Worm (Caenorhabditis elegans) whole organism, L3 larva: Measurements from ENCODE around the gene popl-5.

Source experiments
- aly-2 ChIP-seq: fragments of 150-350 bp; optimal IDR thresholded peaks from 2 replicates; lab custom pipeline; 2014; ENCODE audit warnings: missing biosample characterization, missing genetic modification characterization
- ama-1 ChIP-seq: fragments of 150-350 bp; optimal IDR thresholded peaks from 2 replicates; lab custom pipeline; 2018
- ceh-82 ChIP-seq: fragments of 150-350 bp; optimal IDR thresholded peaks from 2 replicates; lab custom pipeline; 2014; ENCODE audit warnings: missing biosample characterization, missing genetic modification characterization
- egl-27 ChIP-seq: sonication (generic microtip); optimal IDR thresholded peaks from 4 replicates; lab custom pipeline; 2017; ENCODE audit warnings: missing biosample characterization, missing genetic modification reagents, missing genetic modification characterization
- egl-5 ChIP-seq: fragments of 150-350 bp; optimal IDR thresholded peaks from 2 replicates; lab custom pipeline; 2017; ENCODE audit warnings: missing biosample characterization, missing genetic modification reagents, missing genetic modification characterization, inconsistent platforms
- elt-1 ChIP-seq: fragments of 150-350 bp; optimal IDR thresholded peaks from 2 replicates; lab custom pipeline; 2014; ENCODE audit warnings: missing biosample characterization, missing genetic modification characterization
- elt-3 ChIP-seq, 3 experiments: fragments of 150-350 bp in 1 of 3; sonication (generic microtip) in 2 of 3; optimal IDR thresholded peaks; 2 replicates in 2 of 3; 4 replicates in 1 of 3; lab custom pipeline; 2014 to 2017; ENCODE audit warnings: missing biosample characterization in 3 of 3, missing genetic modification characterization in 3 of 3
- lin-39 ChIP-seq: fragments of 150-350 bp; optimal IDR thresholded peaks from 2 replicates; lab custom pipeline; 2018; ENCODE audit warnings: missing biosample characterization, missing genetic modification reagents, missing genetic modification characterization
- nhr-11 ChIP-seq: fragments of 150-350 bp; optimal IDR thresholded peaks from 2 replicates; lab custom pipeline; 2014; ENCODE audit warnings: missing biosample characterization, missing genetic modification characterization
- nhr-237 ChIP-seq: fragments of 150-350 bp; optimal IDR thresholded peaks from 2 replicates; lab custom pipeline; 2014; ENCODE audit warnings: missing biosample characterization, missing genetic modification characterization
- zag-1 ChIP-seq: fragments of 150-350 bp; optimal IDR thresholded peaks from 2 replicates; lab custom pipeline; 2014; ENCODE audit warnings: missing biosample characterization, missing genetic modification characterization

DNA sequence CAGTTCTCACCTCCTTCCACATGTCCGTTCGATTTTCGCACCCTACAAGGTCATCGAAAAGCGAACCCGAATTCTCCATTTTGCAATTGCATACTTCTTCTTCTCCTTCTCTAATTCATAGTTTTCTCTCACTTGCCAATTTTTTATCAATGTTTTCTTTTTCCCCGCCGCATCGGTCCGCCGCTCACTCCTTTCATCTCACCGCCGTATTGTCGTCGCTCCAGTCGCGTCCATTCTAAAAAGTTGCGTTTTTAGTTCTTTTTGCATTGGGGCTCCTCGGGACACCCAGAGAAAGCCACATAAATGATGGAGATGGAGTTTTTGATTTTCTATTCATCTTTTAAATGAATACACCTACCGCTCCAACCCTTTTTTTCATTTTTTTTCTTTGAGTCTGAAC is 35.8 kb downstream of the popl-5 start:
- TF ChIP-seq zag-1 (tag; lab: Kevin White, UChicago) (no peak), nhr-237 (tag; lab: Kevin White, UChicago) (no peak), elt-1 (no peak), nhr-11 (tag; lab: Kevin White, UChicago) (no peak), egl-5 (tag; lab: Kevin White, UChicago) (no peak), ceh-82 (tag; lab: Kevin White, UChicago) (no peak), lin-39 (tag; lab: Kevin White, UChicago) (no peak), ama-1 (no peak), aly-2 (no peak), egl-27 (tag; lab: Kevin White, UChicago) (no peak), elt-3 (tag; optimal IDR thresholded peaks at IDR 0.05; lab: Kevin White, UChicago) (no peak)
